Fruit fly (Drosophila melanogaster) whole organism, embryonic: ENCODE data around the gene Mst85C.

Experiments used
- Bdp1 ChIP-seq: fragments of 200-800 bp; sonication (Bioruptor generic); optimal IDR thresholded peaks from 3 replicates; lab custom pipeline; 2016; ENCODE audit warnings: missing biosample characterization, missing genetic modification characterization
- CG11093 ChIP-seq: fragments of 200-800 bp; sonication (Bioruptor generic); IDR thresholded peaks from 3 replicates; pipeline ENCODE4 v1.3.6; 2022; ENCODE audit warnings: missing biosample characterization, missing genetic modification characterization
- CG11247 ChIP-seq: fragments of 200-800 bp; sonication (Bioruptor generic); IDR thresholded peaks from 2 replicates; pipeline ENCODE4 v1.3.6; 2022; ENCODE audit warnings: missing biosample characterization, missing genetic modification characterization
- CG11398 ChIP-seq: fragments of 200-800 bp; sonication (Bioruptor generic); optimal IDR thresholded peaks from 2 replicates; lab custom pipeline; 2016; ENCODE audit warnings: missing biosample characterization, missing genetic modification characterization
- CG11456 ChIP-seq: fragments of 200-800 bp; sonication (Bioruptor generic); IDR thresholded peaks from 3 replicates; pipeline ENCODE4 v1.3.6; 2022; ENCODE audit warnings: missing biosample characterization, missing genetic modification characterization
- CG12104 ChIP-seq: fragments of 200-800 bp; sonication (Bioruptor generic); optimal IDR thresholded peaks from 3 replicates; lab custom pipeline; 2016; ENCODE audit warnings: missing biosample characterization, missing genetic modification characterization
- CG12299 ChIP-seq: fragments of 200-800 bp; sonication (Bioruptor generic); optimal IDR thresholded peaks from 2 replicates; lab custom pipeline; 2018; ENCODE audit warnings: missing biosample characterization, mild to moderate bottlenecking, missing genetic modification characterization
- CG12744 ChIP-seq: fragments of 200-800 bp; sonication (Bioruptor generic); optimal IDR thresholded peaks from 2 replicates; lab custom pipeline; 2016; ENCODE audit warnings: missing biosample characterization, missing genetic modification characterization
- CG13296 ChIP-seq: fragments of 200-800 bp; sonication (Bioruptor generic); optimal IDR thresholded peaks from 3 replicates; lab custom pipeline; 2018; ENCODE audit warnings: missing biosample characterization, mild to moderate bottlenecking, missing genetic modification characterization
- CG13624 ChIP-seq: fragments of 200-800 bp; sonication (Bioruptor generic); optimal IDR thresholded peaks from 2 replicates; lab custom pipeline; 2016; ENCODE audit warnings: missing biosample characterization, missing genetic modification characterization
- CG15011 ChIP-seq: fragments of 200-800 bp; sonication (Bioruptor generic); optimal IDR thresholded peaks from 3 replicates; lab custom pipeline; 2018; ENCODE audit warnings: missing biosample characterization, mild to moderate bottlenecking, missing genetic modification characterization
- CG1647 ChIP-seq: fragments of 200-800 bp; sonication (Bioruptor generic); optimal IDR thresholded peaks from 3 replicates; lab custom pipeline; 2016; ENCODE audit warnings: missing biosample characterization, missing genetic modification characterization
- CG16815 ChIP-seq: fragments of 200-800 bp; sonication (Bioruptor generic); optimal IDR thresholded peaks from 3 replicates; lab custom pipeline; 2017; ENCODE audit warnings: missing biosample characterization, mild to moderate bottlenecking, missing genetic modification characterization
- CG16863 ChIP-seq: fragments of 200-800 bp; sonication (Bioruptor generic); optimal IDR thresholded peaks from 3 replicates; lab custom pipeline; 2016; ENCODE audit warnings: missing biosample characterization, missing genetic modification characterization
- CG17359 ChIP-seq: fragments of 200-800 bp; sonication (Bioruptor generic); optimal IDR thresholded peaks from 3 replicates; lab custom pipeline; 2018; ENCODE audit warnings: missing biosample characterization, mild to moderate bottlenecking, missing genetic modification characterization, moderate library complexity
- CG18011 ChIP-seq: fragments of 200-800 bp; sonication (Bioruptor generic); optimal IDR thresholded peaks from 2 replicates; lab custom pipeline; 2017; ENCODE audit warnings: missing biosample characterization, missing genetic modification characterization, mild to moderate bottlenecking, moderate library complexity, missing genotype
- CG18262 ChIP-seq: fragments of 200-800 bp; optimal IDR thresholded peaks from 3 replicates; lab custom pipeline; 2019; ENCODE audit warnings: missing biosample characterization, mild to moderate bottlenecking, missing genetic modification characterization, moderate library complexity
- CG1832 ChIP-seq: fragments of 200-800 bp; sonication (Bioruptor generic); optimal IDR thresholded peaks from 2 replicates; lab custom pipeline; 2017; ENCODE audit warnings: missing biosample characterization, mild to moderate bottlenecking, missing genetic modification characterization, inconsistent platforms
- CG2129 ChIP-seq: fragments of 200-800 bp; sonication (Bioruptor generic); IDR thresholded peaks from 2 replicates; pipeline ENCODE4 v1.3.6; 2022; ENCODE audit warnings: missing biosample characterization, missing genetic modification characterization; ENCODE audit not compliant: partially characterized antibody
- CG2678 ChIP-seq: fragments of 200-800 bp; sonication (Bioruptor generic); optimal IDR thresholded peaks from 3 replicates; lab custom pipeline; 2019; ENCODE audit warnings: missing biosample characterization, mild to moderate bottlenecking, missing genetic modification characterization, moderate library complexity
- CG3065 ChIP-seq: fragments of 200-800 bp; sonication (Bioruptor generic); optimal IDR thresholded peaks from 2 replicates; lab custom pipeline; 2016; ENCODE audit warnings: missing biosample characterization, missing genetic modification characterization
- CG33213 ChIP-seq: fragments of 200-800 bp; sonication (Bioruptor generic); optimal IDR thresholded peaks from 3 replicates; lab custom pipeline; 2016; ENCODE audit warnings: missing biosample characterization, missing genetic modification characterization
- CG4617 ChIP-seq: fragments of 200-800 bp; sonication (Bioruptor generic); optimal IDR thresholded peaks from 3 replicates; lab custom pipeline; 2016; ENCODE audit warnings: missing biosample characterization, missing genetic modification characterization, borderline replicate concordance
- CG7786 ChIP-seq: fragments of 200-800 bp; sonication (Bioruptor generic); optimal IDR thresholded peaks from 2 replicates; lab custom pipeline; 2016; ENCODE audit warnings: missing biosample characterization, missing genetic modification characterization
- CG8281 ChIP-seq: fragments of 200-800 bp; sonication (Bioruptor generic); optimal IDR thresholded peaks from 2 replicates; lab custom pipeline; 2018; ENCODE audit warnings: missing biosample characterization, mild to moderate bottlenecking, missing genetic modification characterization, moderate library complexity
- CG8359 ChIP-seq: fragments of 200-800 bp; sonication (Bioruptor generic); optimal IDR thresholded peaks from 2 replicates; lab custom pipeline; 2017; ENCODE audit warnings: missing biosample characterization, mild to moderate bottlenecking, missing genetic modification characterization, borderline replicate concordance
- Dad ChIP-seq: fragments of 200-800 bp; sonication (Bioruptor generic); optimal IDR thresholded peaks from 3 replicates; lab custom pipeline; 2016; ENCODE audit warnings: missing biosample characterization, missing genetic modification characterization
- Dip3 ChIP-seq: fragments of 200-800 bp; sonication (Bioruptor generic); optimal IDR thresholded peaks from 3 replicates; lab custom pipeline; 2016; ENCODE audit warnings: missing biosample characterization, missing genetic modification characterization
- Ets65A ChIP-seq: fragments of 200-800 bp; sonication (Bioruptor generic); peaks from one replicate; lab custom pipeline; 2016; ENCODE audit warnings: missing biosample characterization, missing genetic modification characterization
- Hand ChIP-seq: fragments of 200-800 bp; sonication (Bioruptor generic); optimal IDR thresholded peaks from 2 replicates; lab custom pipeline; 2017; ENCODE audit warnings: mild to moderate bottlenecking, missing biosample characterization, missing genetic modification reagents, missing genetic modification characterization
- Hmx ChIP-seq: fragments of 200-800 bp; sonication (Bioruptor generic); optimal IDR thresholded peaks from 2 replicates; lab custom pipeline; 2016; ENCODE audit warnings: missing biosample characterization, missing genetic modification characterization
- Hr78 ChIP-seq, 2 experiments: fragments of 200-800 bp in 1 of 2; fragments of >200 bp in 1 of 2; sonication (Bioruptor generic) in 1 of 2; optimal IDR thresholded peaks; 2 replicates each; lab custom pipeline; 2017 to 2019; ENCODE audit warnings: missing biosample characterization in 2 of 2, missing genetic modification characterization in 2 of 2, mild to moderate bottlenecking in 1 of 2, moderate library complexity in 1 of 2
- Mad ChIP-seq: fragments of 200-800 bp; sonication (Bioruptor generic); optimal IDR thresholded peaks from 2 replicates; lab custom pipeline; 2016; ENCODE audit warnings: missing biosample characterization, missing genetic modification characterization
- Max ChIP-seq: fragments of 200-800 bp; sonication (Bioruptor generic); optimal IDR thresholded peaks from 2 replicates; lab custom pipeline; 2016; ENCODE audit warnings: missing biosample characterization, mild to moderate bottlenecking, missing genetic modification characterization
- Meics ChIP-seq: fragments of 200-800 bp; sonication (Bioruptor generic); optimal IDR thresholded peaks from 2 replicates; lab custom pipeline; 2017; ENCODE audit warnings: missing biosample characterization, mild to moderate bottlenecking, missing genetic modification characterization
- Myb ChIP-seq: fragments of 200-800 bp; sonication (Bioruptor generic); optimal IDR thresholded peaks from 2 replicates; lab custom pipeline; 2016; ENCODE audit warnings: missing biosample characterization, missing genetic modification characterization
- NK7.1 ChIP-seq: fragments of 200-800 bp; sonication (Bioruptor generic); optimal IDR thresholded peaks from 3 replicates; lab custom pipeline; 2016; ENCODE audit warnings: missing biosample characterization, missing genetic modification characterization
- Ravus ChIP-seq: fragments of 200-800 bp; sonication (Bioruptor generic); IDR thresholded peaks from 2 replicates; pipeline ENCODE4 v1.3.6; 2022; ENCODE audit warnings: missing biosample characterization, missing genetic modification characterization
- Sry-δ ChIP-seq: fragments of 200-800 bp; sonication (Bioruptor generic); optimal IDR thresholded peaks from 2 replicates; lab custom pipeline; 2016; ENCODE audit warnings: missing biosample characterization, missing genetic modification characterization
- Vsx1 ChIP-seq: fragments of 200-800 bp; sonication (Bioruptor generic); optimal IDR thresholded peaks from 2 replicates; lab custom pipeline; 2017; ENCODE audit warnings: missing biosample characterization, mild to moderate bottlenecking, missing genetic modification characterization, missing genetic modification reagents
- ac ChIP-seq: fragments of 200-800 bp; sonication (Bioruptor generic); optimal IDR thresholded peaks from 3 replicates; lab custom pipeline; 2017; ENCODE audit warnings: missing biosample characterization, mild to moderate bottlenecking, missing genetic modification characterization
- al ChIP-seq: fragments of 200-800 bp; sonication (Bioruptor generic); IDR thresholded peaks from 2 replicates; pipeline ENCODE4 v1.3.6; 2022; ENCODE audit warnings: missing biosample characterization, missing genetic modification characterization
- ara ChIP-seq: fragments of 200-800 bp; sonication (Bioruptor generic); IDR thresholded peaks from 2 replicates; pipeline ENCODE4 v1.3.6; 2022; ENCODE audit warnings: missing biosample characterization, missing genetic modification characterization
- ash1 ChIP-seq: fragments of 200-800 bp; sonication (Bioruptor generic); optimal IDR thresholded peaks from 2 replicates; lab custom pipeline; 2018; ENCODE audit warnings: missing biosample characterization, mild to moderate bottlenecking, missing genetic modification characterization
- gce ChIP-seq: fragments of 200-800 bp; sonication (Bioruptor generic); IDR thresholded peaks from 3 replicates; pipeline ENCODE4 v1.3.6; 2022; ENCODE audit warnings: missing biosample characterization, missing genetic modification characterization
- odd ChIP-seq: fragments of 200-800 bp; sonication (Bioruptor generic); optimal IDR thresholded peaks from 2 replicates; lab custom pipeline; 2017; ENCODE audit warnings: missing biosample characterization, mild to moderate bottlenecking, missing genetic modification characterization
- otp ChIP-seq: fragments of 200-800 bp; sonication (Bioruptor generic); IDR thresholded peaks from 3 replicates; pipeline ENCODE4, ENCODE4 v1.3.6; 2022; ENCODE audit warnings: missing biosample characterization, missing genetic modification characterization
- pnt ChIP-seq: fragments of 200-800 bp; sonication (Bioruptor generic); optimal IDR thresholded peaks from 3 replicates; lab custom pipeline; 2016; ENCODE audit warnings: missing biosample characterization, missing genetic modification characterization
- pzg ChIP-seq: fragments of 200-800 bp; sonication (Bioruptor generic); optimal IDR thresholded peaks from 3 replicates; lab custom pipeline; 2018; ENCODE audit warnings: missing biosample characterization, mild to moderate bottlenecking, missing genetic modification characterization, moderate library complexity
- stc ChIP-seq: fragments of 200-800 bp; sonication (Bioruptor generic); IDR thresholded peaks from 2 replicates; pipeline ENCODE4 v1.3.6; 2022; ENCODE audit warnings: missing biosample characterization, missing genetic modification characterization

Mst85C gene

dm6 chr3R:9057398-9058058, 9.1 kb downstream of the Mst85C start (continued):
- TF ChIP-seq ash1 (GFP tag; lab: Kevin White, UChicago), result peak; percentile 74
- TF ChIP-seq Myb (GFP tag; lab: Kevin White, UChicago), result peak; percentile 47
- TF ChIP-seq CG7786 (GFP tag; lab: Kevin White, UChicago), result peak; percentile 58
- peak; percentile 81 for TF ChIP-seq CG3065 (GFP tag; lab: Kevin White, UChicago)
- TF ChIP-seq Ravus (GFP tag; lab: Robert Waterston, UW), result no peak
- peak; percentile 99 for TF ChIP-seq CG2678 (tag; lab: Kevin White, UChicago)
- no peak for TF ChIP-seq CG11456 (GFP tag; lab: Robert Waterston, UW)
- TF ChIP-seq CG11398 (GFP tag; lab: Kevin White, UChicago), result no peak
- no peak for TF ChIP-seq al (GFP tag; lab: Robert Waterston, UW)
- TF ChIP-seq NK7.1, result no peak
- TF ChIP-seq pnt (GFP tag; lab: Kevin White, UChicago), result no peak
- no peak for TF ChIP-seq CG1832 (GFP tag; lab: Kevin White, UChicago)
- peak; percentile 89 for TF ChIP-seq CG8281 (tag; lab: Kevin White, UChicago)
- peak in 1 of 2 experiments; percentile 97 for TF ChIP-seq Hr78 (GFP tag; optimal IDR thresholded peaks at IDR 0.05; lab: Kevin White, UChicago)
- peak; percentile 58 for TF ChIP-seq Dip3 (GFP tag; lab: Kevin White, UChicago)
- TF ChIP-seq CG18011 (GFP tag; lab: Kevin White, UChicago), result peak; percentile 88
- TF ChIP-seq Ets65A, result peak; percentile 95
- TF ChIP-seq pzg (GFP tag; lab: Kevin White, UChicago), result no peak
- TF ChIP-seq Vsx1 (GFP tag; lab: Kevin White, UChicago), result peak; percentile 99
- peak; percentile 88 for TF ChIP-seq Max
- peak; percentile 44 for TF ChIP-seq CG16863
- peak; percentile 100 for TF ChIP-seq CG18262 (tag; lab: Kevin White, UChicago)
- TF ChIP-seq gce (GFP tag; lab: Robert Waterston, UW), result no peak
- no peak for TF ChIP-seq ara (GFP tag; lab: Robert Waterston, UW)
- TF ChIP-seq otp (GFP tag; lab: Robert Waterston, UW), result no peak
- peak; percentile 97 for TF ChIP-seq Hand (GFP tag; lab: Kevin White, UChicago)
- TF ChIP-seq CG1647 (GFP tag; lab: Kevin White, UChicago), result peak; percentile 71
- peak; percentile 52 for TF ChIP-seq CG4617 (GFP tag; lab: Kevin White, UChicago)
- TF ChIP-seq CG13296, result peak; percentile 99
- TF ChIP-seq CG11093 (GFP tag; lab: Robert Waterston, UW), result peak; percentile 85
- TF ChIP-seq ac (GFP tag; lab: Kevin White, UChicago), result peak; percentile 75
- peak; percentile 97 for TF ChIP-seq CG15011 (GFP tag; lab: Kevin White, UChicago)
- peak; percentile 50 for TF ChIP-seq CG12744 (GFP tag; lab: Kevin White, UChicago)
- peak; percentile 94 for TF ChIP-seq CG16815 (GFP tag; lab: Kevin White, UChicago)
- peak; percentile 87 for TF ChIP-seq CG8359 (GFP tag; lab: Kevin White, UChicago)
- peak; percentile 19 for TF ChIP-seq CG33213 (GFP tag; lab: Kevin White, UChicago)
- TF ChIP-seq Mad (GFP tag; lab: Kevin White, UChicago), result peak; percentile 72
- peak; percentile 63 for TF ChIP-seq Hmx (GFP tag; lab: Kevin White, UChicago)
- TF ChIP-seq Dad (GFP tag; lab: Kevin White, UChicago), result peak; percentile 58
- TF ChIP-seq CG11247 (GFP tag; lab: Robert Waterston, UW), result no peak
- peak; percentile 99 for TF ChIP-seq CG12104 (GFP tag; lab: Kevin White, UChicago)
- TF ChIP-seq stc (GFP tag; lab: Robert Waterston, UW), result no peak
- peak; percentile 7 for TF ChIP-seq CG13624 (GFP tag; lab: Kevin White, UChicago)
- TF ChIP-seq odd (GFP tag; lab: Kevin White, UChicago), result peak; percentile 98
- TF ChIP-seq CG2129 (GFP tag; lab: Robert Waterston, UW), result no peak
- peak; percentile 97 for TF ChIP-seq CG12299
- TF ChIP-seq Meics (GFP tag; lab: Kevin White, UChicago), result peak; percentile 99
- peak; percentile 61 for TF ChIP-seq Bdp1
- peak; percentile 66 for TF ChIP-seq Sry-δ (GFP tag; lab: Kevin White, UChicago)
- peak; percentile 97 for TF ChIP-seq CG17359 (tag; lab: Kevin White, UChicago)
